Worm (Caenorhabditis elegans) whole organism, young adult: ENCODE measurements around the gene Y53C12A.11.

Source experiments
- B0019.2 ChIP-seq: fragments of 200-800 bp; sonication (Bioruptor generic); conservative IDR thresholded peaks from 2 replicates; pipeline ENCODE4 v1.3.6; 2022; ENCODE audit warnings: missing genetic modification reagents, missing genetic modification characterization, missing compliant biosample characterization
- F10E7.11 ChIP-seq: sonication (generic microtip); optimal IDR thresholded peaks from 2 replicates; lab custom pipeline; 2017; ENCODE audit warnings: mild to moderate bottlenecking, missing genetic modification characterization, moderate library complexity, missing compliant biosample characterization
- F22D6.2 ChIP-seq: sonication (generic microtip); optimal IDR thresholded peaks from 2 replicates; lab custom pipeline; 2016; ENCODE audit warnings: mild to moderate bottlenecking, missing genetic modification characterization, missing compliant biosample characterization
- F33H1.4 ChIP-seq: fragments of 200-800 bp; sonication (Bioruptor generic); IDR thresholded peaks from 2 replicates; pipeline ENCODE4 v1.3.6; 2022; ENCODE audit warnings: missing genetic modification reagents, missing genetic modification characterization, missing compliant biosample characterization
- F37B4.10 ChIP-seq: fragments of 200-800 bp; sonication (Bioruptor generic); IDR thresholded peaks from 2 replicates; pipeline ENCODE4 v1.3.6; 2022; ENCODE audit warnings: missing genetic modification characterization, missing compliant biosample characterization
- F55B11.4 ChIP-seq: sonication (generic microtip); optimal IDR thresholded peaks from 2 replicates; lab custom pipeline; 2016; ENCODE audit warnings: missing compliant biosample characterization, missing genetic modification characterization, borderline replicate concordance; ENCODE audit not compliant: insufficient read depth
- F57A8.1 ChIP-seq: fragments of 200-800 bp; sonication (Bioruptor generic); optimal IDR thresholded peaks from 2 replicates; lab custom pipeline; 2018; ENCODE audit warnings: mild to moderate bottlenecking, missing genetic modification characterization, moderate library complexity, missing compliant biosample characterization
- F57C9.4 ChIP-seq: sonication (generic microtip); optimal IDR thresholded peaks from 2 replicates; lab custom pipeline; 2017; ENCODE audit warnings: mild to moderate bottlenecking, missing genetic modification characterization, missing compliant biosample characterization
- K11D2.4 ChIP-seq: fragments of 200-800 bp; sonication (Bioruptor generic); IDR thresholded peaks from 2 replicates; pipeline ENCODE4 v1.3.6; 2022; ENCODE audit warnings: missing genetic modification reagents, missing genetic modification characterization, missing compliant biosample characterization
- T26A5.8 ChIP-seq: sonication (generic microtip); optimal IDR thresholded peaks from 2 replicates; lab custom pipeline; 2016; ENCODE audit warnings: missing genetic modification characterization, missing compliant biosample characterization
- Y53G8AR.9 ChIP-seq: fragments of 200-800 bp; sonication (Bioruptor generic); conservative IDR thresholded peaks from 2 replicates; pipeline ENCODE4 v1.3.6; 2022; ENCODE audit warnings: missing genetic modification reagents, missing genetic modification characterization, missing compliant biosample characterization
- Y56A3A.18 ChIP-seq: fragments of 200-800 bp; sonication (Bioruptor generic); IDR thresholded peaks from 2 replicates; pipeline ENCODE4 v1.3.6; 2022; ENCODE audit warnings: missing genetic modification reagents, missing genetic modification characterization, missing compliant biosample characterization
- Y95B8A.8 ChIP-seq: fragments of 200-800 bp; sonication (Bioruptor generic); IDR thresholded peaks from 2 replicates; pipeline ENCODE4 v1.3.6; 2022; ENCODE audit warnings: missing genetic modification reagents, missing genetic modification characterization, missing compliant biosample characterization
- atf-7 ChIP-seq: sonication (generic microtip); optimal IDR thresholded peaks from 2 replicates; lab custom pipeline; 2017; ENCODE audit warnings: mild to moderate bottlenecking, missing genetic modification characterization, missing compliant biosample characterization
- athp-1 ChIP-seq: sonication (generic microtip); optimal IDR thresholded peaks from 2 replicates; lab custom pipeline; 2017; ENCODE audit warnings: mild to moderate bottlenecking, missing genetic modification characterization, missing compliant biosample characterization
- bed-2 ChIP-seq: fragments of 200-800 bp; sonication (Bioruptor generic); IDR thresholded peaks from 2 replicates; pipeline ENCODE4 v1.3.6; 2022; ENCODE audit warnings: missing genetic modification reagents, missing genetic modification characterization, missing compliant biosample characterization
- ceh-100 ChIP-seq: fragments of 200-800 bp; sonication (Bioruptor generic); IDR thresholded peaks from 2 replicates; pipeline ENCODE4 v1.3.6; 2022; ENCODE audit warnings: missing genetic modification reagents, missing genetic modification characterization, missing compliant biosample characterization
- ceh-58 ChIP-seq: fragments of 200-800 bp; sonication (Bioruptor generic); IDR thresholded peaks from 2 replicates; pipeline ENCODE4 v1.3.6; 2022; ENCODE audit warnings: missing genetic modification characterization, missing compliant biosample characterization
- ceh-91 ChIP-seq: fragments of 200-800 bp; sonication (Bioruptor generic); IDR thresholded peaks from 2 replicates; pipeline ENCODE4 v1.3.6; 2022; ENCODE audit warnings: missing genetic modification reagents, missing genetic modification characterization, missing compliant biosample characterization
- efl-1 ChIP-seq: fragments of 150-350 bp; optimal IDR thresholded peaks from 2 replicates; lab custom pipeline; 2014; ENCODE audit warnings: missing biosample characterization, missing genetic modification reagents, missing genetic modification characterization
- hlh-12 ChIP-seq: sonication (generic microtip); optimal IDR thresholded peaks from 2 replicates; lab custom pipeline; 2016; ENCODE audit warnings: missing genetic modification characterization, missing compliant biosample characterization
- hmg-1.2 ChIP-seq: fragments of 200-800 bp; sonication (Bioruptor generic); IDR thresholded peaks from 2 replicates; pipeline ENCODE4 v1.3.6; 2022; ENCODE audit warnings: missing genetic modification reagents, missing genetic modification characterization, missing compliant biosample characterization
- lag-1 ChIP-seq: fragments of 200-800 bp; sonication (Bioruptor generic); IDR thresholded peaks from 2 replicates; pipeline ENCODE4 v1.3.6; 2022; ENCODE audit warnings: missing genetic modification reagents, missing genetic modification characterization, missing compliant biosample characterization
- madf-10 ChIP-seq: sonication (generic microtip); optimal IDR thresholded peaks from 2 replicates; lab custom pipeline; 2016; ENCODE audit warnings: mild to moderate bottlenecking, missing genetic modification characterization, missing compliant biosample characterization
- madf-6 ChIP-seq: fragments of 200-800 bp; sonication (Bioruptor generic); IDR thresholded peaks from 2 replicates; pipeline ENCODE4 v1.3.6; 2022; ENCODE audit warnings: missing genetic modification reagents, missing genetic modification characterization, missing compliant biosample characterization
- mcd-1 ChIP-seq: fragments of 200-800 bp; sonication (Bioruptor generic); IDR thresholded peaks from 2 replicates; pipeline ENCODE4 v1.3.6; 2022; ENCODE audit warnings: missing genetic modification reagents, missing genetic modification characterization, missing compliant biosample characterization
- mel-28 ChIP-seq: sonication (generic microtip); optimal IDR thresholded peaks from 2 replicates; lab custom pipeline; 2016; ENCODE audit warnings: borderline replicate concordance, mild to moderate bottlenecking, missing genetic modification characterization, missing compliant biosample characterization
- nfyb-1 ChIP-seq: fragments of 200-800 bp; sonication (Bioruptor generic); IDR thresholded peaks from 2 replicates; pipeline ENCODE4 v1.3.6; 2022; ENCODE audit warnings: missing genetic modification reagents, missing genetic modification characterization, missing compliant biosample characterization
- nhr-27 ChIP-seq: fragments of 200-800 bp; sonication (Bioruptor generic); optimal IDR thresholded peaks from 2 replicates; lab custom pipeline; 2018; ENCODE audit warnings: mild to moderate bottlenecking, missing genetic modification characterization, moderate library complexity, missing compliant biosample characterization
- nhr-80 ChIP-seq: sonication (generic microtip); optimal IDR thresholded peaks from 2 replicates; lab custom pipeline; 2016; ENCODE audit warnings: missing genetic modification characterization, missing compliant biosample characterization
- zim-3 ChIP-seq: sonication (generic microtip); optimal IDR thresholded peaks from 2 replicates; lab custom pipeline; 2017; ENCODE audit warnings: mild to moderate bottlenecking, missing genetic modification characterization, moderate library complexity, missing compliant biosample characterization
- ztf-26 ChIP-seq: sonication (generic microtip); optimal IDR thresholded peaks from 2 replicates; lab custom pipeline; 2017; ENCODE audit warnings: missing genetic modification characterization, missing compliant biosample characterization
- ztf-28 ChIP-seq: fragments of 200-800 bp; sonication (Bioruptor generic); IDR thresholded peaks from 2 replicates; pipeline ENCODE4 v1.3.6; 2022; ENCODE audit warnings: missing genetic modification reagents, missing genetic modification characterization, missing compliant biosample characterization

Y53C12A.11 gene

DNA sequence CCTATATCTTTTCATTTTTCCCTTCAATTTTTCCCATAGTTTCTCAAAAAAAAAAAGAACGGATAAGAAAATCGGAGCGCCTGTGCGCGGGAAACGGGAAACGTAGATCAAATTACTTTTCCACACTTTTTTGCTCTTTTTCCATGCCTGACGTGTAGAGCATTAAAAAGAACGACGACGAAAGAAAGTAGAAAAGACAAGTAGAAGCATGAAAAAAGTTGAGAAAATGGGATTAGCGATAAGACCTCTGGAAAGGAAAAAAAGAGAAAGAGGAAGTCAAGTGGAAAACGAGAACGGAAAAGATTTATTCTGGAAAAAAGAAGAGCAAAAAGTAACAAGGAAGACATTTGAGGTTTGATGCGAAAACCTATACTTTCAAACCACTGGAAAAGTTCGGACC lies 10.0 kb upstream of the Y53C12A.11 start:
- no peak for TF ChIP-seq F37B4.10 (GFP tag; lab: Robert Waterston, UW)
- no peak for TF ChIP-seq F10E7.11
- TF ChIP-seq efl-1 = peak; percentile 34
- TF ChIP-seq hmg-1.2 = no peak
- TF ChIP-seq F22D6.2 (tag; lab: Kevin White, UChicago) = no peak
- TF ChIP-seq bed-2 (GFP tag; lab: Robert Waterston, UW) = no peak

DNA sequence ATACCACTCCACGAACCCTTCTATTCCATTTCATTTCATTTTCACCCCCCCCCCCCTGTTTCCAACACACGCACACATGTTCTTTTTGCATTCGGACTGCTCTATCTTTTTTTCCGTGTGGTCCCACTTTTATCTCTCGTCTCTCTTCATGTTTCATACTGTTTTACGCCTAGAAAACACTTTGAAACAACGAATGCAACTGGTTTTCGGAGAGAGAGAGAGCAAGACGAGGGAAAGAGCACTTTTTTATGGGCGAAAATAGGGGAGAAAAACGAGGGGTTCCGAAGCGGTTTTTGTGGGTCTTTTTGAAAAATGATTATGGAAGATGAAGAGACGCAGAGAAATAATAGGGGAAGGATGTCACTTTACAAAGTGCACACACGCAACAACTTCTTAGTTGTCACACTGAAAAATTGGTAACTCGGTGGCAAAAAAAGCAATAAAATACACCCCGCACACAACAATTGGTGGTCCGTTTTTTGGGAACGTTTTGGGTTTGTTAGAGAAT lies 8.7 kb upstream of the Y53C12A.11 start:
- no peak for TF ChIP-seq Y95B8A.8
- no peak for TF ChIP-seq ceh-91 (GFP tag; lab: Robert Waterston, UW)
- TF ChIP-seq nhr-27 = no peak
- no peak for TF ChIP-seq nfyb-1 (GFP tag; lab: Robert Waterston, UW)

DNA sequence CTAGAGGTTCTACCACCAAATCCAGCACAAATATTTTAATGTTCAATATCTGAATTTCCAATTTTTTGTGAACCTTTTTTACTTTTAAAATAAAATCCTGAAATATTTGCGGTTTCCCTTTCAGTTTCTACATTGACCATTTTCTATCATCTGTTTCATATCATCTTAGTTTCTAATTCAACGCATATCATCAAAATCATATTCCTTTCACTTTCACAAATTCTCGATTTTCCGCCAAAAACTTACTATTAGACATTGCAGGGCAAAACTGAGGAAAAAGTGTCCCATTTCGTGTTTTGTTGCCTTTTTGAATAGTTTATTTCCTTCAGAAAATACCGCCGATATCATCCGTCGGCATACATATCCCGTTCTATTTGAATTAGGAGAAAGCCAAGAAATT lies 6.6 kb upstream of the Y53C12A.11 start:
- TF ChIP-seq B0019.2 = no peak
- no peak for TF ChIP-seq athp-1 (tag; lab: Kevin White, UChicago)
- no peak for TF ChIP-seq bed-2 (GFP tag; lab: Robert Waterston, UW)
- TF ChIP-seq Y56A3A.18 = no peak
- TF ChIP-seq F55B11.4 (tag; lab: Kevin White, UChicago) = no peak
- TF ChIP-seq T26A5.8 = no peak
- TF ChIP-seq ceh-100 (GFP tag; lab: Robert Waterston, UW) = no peak
- TF ChIP-seq ceh-58 (GFP tag; lab: Robert Waterston, UW) = no peak
- TF ChIP-seq lag-1 (GFP tag; lab: Robert Waterston, UW) = no peak
- TF ChIP-seq F33H1.4 (GFP tag; lab: Robert Waterston, UW) = no peak
- no peak for TF ChIP-seq madf-6 (GFP tag; lab: Robert Waterston, UW)

DNA sequence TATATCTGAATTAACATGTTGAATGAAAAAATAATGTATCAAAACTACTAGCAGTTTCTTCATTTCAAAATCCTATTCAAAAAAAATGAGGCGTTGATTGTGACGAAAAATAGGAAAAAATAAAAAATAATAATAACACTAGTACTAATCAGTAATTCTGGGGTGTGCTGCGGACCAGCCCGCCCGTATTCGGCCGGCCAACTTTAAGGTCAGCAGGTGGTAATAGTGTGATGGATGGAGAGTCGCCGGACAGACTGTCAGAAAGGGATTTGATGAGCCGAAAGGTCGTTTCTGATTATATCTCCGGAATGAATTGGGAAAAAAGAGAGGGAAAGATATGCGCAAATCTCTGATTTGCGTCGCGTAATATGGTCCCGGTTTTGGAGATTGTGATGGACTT lies 6.0 kb upstream of the Y53C12A.11 start, which contains the start of gene cutl-2:
cutl-2 (minus strand) TSS at position 210 of the 400 bp plus-strand sequence.
- TF ChIP-seq nhr-80 (tag; lab: Kevin White, UChicago) (no peak), F10E7.11 (no peak), zim-3 (no peak), ztf-26 (tag; lab: Kevin White, UChicago) (no peak), mcd-1 (GFP tag; lab: Robert Waterston, UW) (no peak), ztf-28 (GFP tag; lab: Robert Waterston, UW) (no peak), F57A8.1 (GFP tag; lab: Kevin White, UChicago) (no peak), atf-7 (tag; lab: Kevin White, UChicago) (no peak)

DNA sequence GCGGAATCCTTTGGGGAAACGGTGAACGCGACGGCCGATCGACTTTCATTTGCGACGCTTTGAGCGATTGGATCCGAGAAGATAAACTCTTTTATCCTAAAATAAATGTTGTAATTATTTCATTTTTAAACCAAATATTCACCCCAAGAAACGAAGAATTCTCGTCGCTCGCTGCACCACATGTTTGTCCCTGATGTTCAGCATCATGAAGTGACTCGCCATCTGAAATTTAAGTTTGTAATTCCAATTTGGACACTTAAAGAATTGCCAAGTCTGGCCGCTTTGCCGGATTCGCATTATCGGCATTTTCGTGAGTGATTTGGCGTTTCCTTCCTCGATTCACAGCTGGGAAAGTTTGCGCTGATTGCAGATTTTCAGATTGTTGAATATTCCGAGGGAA lies 594 bp downstream of the Y53C12A.11 start, which contains the start of gene Y53C12A.6:
Y53C12A.6 (minus strand) TSS at position 101 of the 400 bp plus-strand sequence.
- no peak for TF ChIP-seq mel-28
- TF ChIP-seq Y53G8AR.9 (GFP tag; lab: Robert Waterston, UW) = no peak
- TF ChIP-seq hlh-12 = no peak
- TF ChIP-seq madf-10 (tag; lab: Kevin White, UChicago) = no peak
- TF ChIP-seq F33H1.4 (GFP tag; lab: Robert Waterston, UW) = no peak
- no peak for TF ChIP-seq K11D2.4 (GFP tag; lab: Robert Waterston, UW)
- no peak for TF ChIP-seq F57C9.4 (tag; lab: Kevin White, UChicago)
- TF ChIP-seq, all 124 proteins: peak for 0
